Fruit fly (Drosophila melanogaster) whole organism, embryonic: ENCODE data around the gene mus302.

Experiments used
- Bdp1 ChIP-seq: fragments of 200-800 bp; sonication (Bioruptor generic); optimal IDR thresholded peaks from 3 replicates; lab custom pipeline; 2016; ENCODE audit warnings: missing biosample characterization, missing genetic modification characterization
- CG11560 ChIP-seq: fragments of 200-800 bp; sonication (Bioruptor generic); IDR thresholded peaks from 3 replicates; pipeline ENCODE4 v1.3.6; 2022; ENCODE audit warnings: missing biosample characterization, missing genetic modification characterization
- CG1233 ChIP-seq: fragments of 200-800 bp; sonication (Bioruptor generic); optimal IDR thresholded peaks from 4 replicates; lab custom pipeline; 2018; ENCODE audit warnings: missing biosample characterization, mild to moderate bottlenecking, missing genetic modification characterization
- CG12659 ChIP-seq: fragments of 200-800 bp; sonication (Bioruptor generic); optimal IDR thresholded peaks from 3 replicates; lab custom pipeline; 2017; ENCODE audit warnings: mild to moderate bottlenecking, missing biosample characterization, missing genetic modification reagents, missing genetic modification characterization
- CG12769 ChIP-seq: fragments of 200-800 bp; sonication (Bioruptor generic); optimal IDR thresholded peaks from 2 replicates; lab custom pipeline; 2019; ENCODE audit warnings: missing biosample characterization, mild to moderate bottlenecking, missing genetic modification characterization, moderate library complexity
- CG12942 ChIP-seq: fragments of 200-800 bp; sonication (Bioruptor generic); optimal IDR thresholded peaks from 3 replicates; lab custom pipeline; 2016; ENCODE audit warnings: missing biosample characterization, missing genetic modification characterization
- CG14667 ChIP-seq: fragments of 200-800 bp; sonication (Bioruptor generic); IDR thresholded peaks from 2 replicates; pipeline ENCODE4 v1.3.6; 2022; ENCODE audit warnings: missing biosample characterization, missing genetic modification characterization
- CG15269 ChIP-seq: fragments of 200-800 bp; sonication (Bioruptor generic); optimal IDR thresholded peaks from 2 replicates; lab custom pipeline; 2018; ENCODE audit warnings: missing biosample characterization, mild to moderate bottlenecking, missing genetic modification characterization, moderate library complexity
- CG17912 ChIP-seq: fragments of 200-800 bp; sonication (Bioruptor generic); optimal IDR thresholded peaks from 2 replicates; lab custom pipeline; 2018; ENCODE audit warnings: missing biosample characterization, mild to moderate bottlenecking, missing genetic modification characterization
- CG2116 ChIP-seq: fragments of 200-800 bp; sonication (Bioruptor generic); optimal IDR thresholded peaks from 3 replicates; lab custom pipeline; 2018; ENCODE audit warnings: missing biosample characterization, mild to moderate bottlenecking, missing genetic modification characterization
- CG30403 ChIP-seq: fragments of 200-800 bp; sonication (Bioruptor generic); optimal IDR thresholded peaks from 3 replicates; lab custom pipeline; 2016; ENCODE audit warnings: missing biosample characterization, missing genetic modification characterization
- CG30431 ChIP-seq: fragments of 200-800 bp; sonication (Bioruptor generic); optimal IDR thresholded peaks from 2 replicates; lab custom pipeline; 2017; ENCODE audit warnings: missing biosample characterization, missing genetic modification characterization
- CG4360 ChIP-seq: fragments of 200-800 bp; sonication (Bioruptor generic); IDR thresholded peaks from 2 replicates; pipeline ENCODE4 v1.3.6; 2022; ENCODE audit warnings: missing biosample characterization, missing genetic modification characterization
- CG6175 ChIP-seq: fragments of 200-800 bp; sonication (Bioruptor generic); IDR thresholded peaks from 3 replicates; pipeline ENCODE4 v1.3.6; 2022; ENCODE audit warnings: missing biosample characterization, missing genetic modification characterization
- CG6654 ChIP-seq: fragments of 200-800 bp; sonication (Bioruptor generic); optimal IDR thresholded peaks from 2 replicates; lab custom pipeline; 2017; ENCODE audit warnings: missing biosample characterization, mild to moderate bottlenecking, missing genetic modification characterization
- CG7271 ChIP-seq: fragments of 200-800 bp; sonication (Bioruptor generic); optimal IDR thresholded peaks from 2 replicates; lab custom pipeline; 2018; ENCODE audit warnings: missing biosample characterization, mild to moderate bottlenecking, missing genetic modification characterization, moderate library complexity
- CG7357 ChIP-seq: fragments of 200-800 bp; sonication (Bioruptor generic); IDR thresholded peaks from 3 replicates; pipeline ENCODE4 v1.3.6; 2022; ENCODE audit warnings: missing biosample characterization, missing genetic modification characterization
- CG9609 ChIP-seq: fragments of 200-800 bp; sonication (Bioruptor generic); optimal IDR thresholded peaks from 3 replicates; lab custom pipeline; 2016; ENCODE audit warnings: missing biosample characterization, missing genetic modification characterization
- CHES-1-like ChIP-seq: fragments of 200-800 bp; sonication (Bioruptor generic); optimal IDR thresholded peaks from 2 replicates; lab custom pipeline; 2016; ENCODE audit warnings: missing biosample characterization, missing genetic modification characterization
- Deaf1 ChIP-seq: fragments of 200-800 bp; optimal IDR thresholded peaks from 3 replicates; lab custom pipeline; 2019; ENCODE audit warnings: missing biosample characterization, mild to moderate bottlenecking, missing genetic modification characterization, moderate library complexity
- Dip3 ChIP-seq: fragments of 200-800 bp; sonication (Bioruptor generic); optimal IDR thresholded peaks from 3 replicates; lab custom pipeline; 2016; ENCODE audit warnings: missing biosample characterization, missing genetic modification characterization
- Doc2 ChIP-seq: fragments of 200-800 bp; sonication (Bioruptor generic); IDR thresholded peaks from 2 replicates; pipeline ENCODE4 v1.3.6; 2022; ENCODE audit warnings: missing biosample characterization, missing genetic modification characterization
- Ets65A ChIP-seq: fragments of 200-800 bp; sonication (Bioruptor generic); peaks from one replicate; lab custom pipeline; 2016; ENCODE audit warnings: missing biosample characterization, missing genetic modification characterization
- Hr39 ChIP-seq: fragments of >200 bp; optimal IDR thresholded peaks from 2 replicates; lab custom pipeline; 2017
- NC2β ChIP-seq: fragments of 200-800 bp; sonication (Bioruptor generic); optimal IDR thresholded peaks from 2 replicates; lab custom pipeline; 2016; ENCODE audit warnings: missing biosample characterization, missing genetic modification characterization
- Ptx1 ChIP-seq: fragments of 200-800 bp; sonication (Bioruptor generic); IDR thresholded peaks from 2 replicates; pipeline ENCODE4 v1.3.6; 2022; ENCODE audit warnings: missing biosample characterization, missing genetic modification characterization
- Scr ChIP-seq: fragments of 200-800 bp; sonication (Bioruptor generic); IDR thresholded peaks from 2 replicates; pipeline ENCODE4 v1.3.6; 2022; ENCODE audit warnings: missing biosample characterization, missing genetic modification characterization; ENCODE audit not compliant: partially characterized antibody
- Sry-β ChIP-seq: fragments of 200-800 bp; sonication (Bioruptor generic); optimal IDR thresholded peaks from 2 replicates; lab custom pipeline; 2018; ENCODE audit warnings: missing biosample characterization, mild to moderate bottlenecking, missing genetic modification characterization, moderate library complexity
- Xrp1 ChIP-seq: fragments of 200-800 bp; sonication (Bioruptor generic); IDR thresholded peaks from 2 replicates; pipeline ENCODE4 v1.3.6; 2022; ENCODE audit warnings: missing biosample characterization, missing genetic modification characterization
- ac ChIP-seq: fragments of 200-800 bp; sonication (Bioruptor generic); optimal IDR thresholded peaks from 3 replicates; lab custom pipeline; 2017; ENCODE audit warnings: missing biosample characterization, mild to moderate bottlenecking, missing genetic modification characterization
- ase ChIP-seq: fragments of 200-800 bp; sonication (Bioruptor generic); IDR thresholded peaks from 3 replicates; pipeline ENCODE4 v1.3.6; 2022; ENCODE audit warnings: missing biosample characterization, missing genetic modification characterization
- bigmax ChIP-seq: fragments of 200-800 bp; sonication (Bioruptor generic); optimal IDR thresholded peaks from 2 replicates; lab custom pipeline; 2018; ENCODE audit warnings: missing biosample characterization, mild to moderate bottlenecking, missing genetic modification characterization
- bowl ChIP-seq: fragments of 200-800 bp; sonication (Bioruptor generic); IDR thresholded peaks from 2 replicates; pipeline ENCODE4 v1.3.6; 2022; ENCODE audit warnings: missing biosample characterization, missing genetic modification characterization
- br ChIP-seq: fragments of >200 bp; optimal IDR thresholded peaks from 2 replicates; lab custom pipeline; 2017
- cato ChIP-seq: fragments of 200-800 bp; sonication (Bioruptor generic); optimal IDR thresholded peaks from 2 replicates; lab custom pipeline; 2016; ENCODE audit warnings: missing biosample characterization, missing genetic modification characterization, borderline replicate concordance
- cg ChIP-seq: fragments of 200-800 bp; sonication (Bioruptor generic); optimal IDR thresholded peaks from 3 replicates; lab custom pipeline; 2019; ENCODE audit warnings: missing biosample characterization, mild to moderate bottlenecking, missing genetic modification characterization, moderate library complexity
- crol ChIP-seq: fragments of 200-800 bp; sonication (Bioruptor generic); IDR thresholded peaks from 2 replicates; pipeline ENCODE4 v1.3.6; 2022; ENCODE audit warnings: missing biosample characterization, missing genetic modification characterization
- da ChIP-seq: fragments of 200-800 bp; sonication (Bioruptor generic); optimal IDR thresholded peaks from 2 replicates; lab custom pipeline; 2016; ENCODE audit warnings: missing biosample characterization, missing genetic modification characterization
- fru ChIP-seq: fragments of >200 bp; optimal IDR thresholded peaks from 2 replicates; lab custom pipeline; 2017
- gcm2 ChIP-seq: fragments of 200-800 bp; sonication (Bioruptor generic); optimal IDR thresholded peaks from 2 replicates; lab custom pipeline; 2016; ENCODE audit warnings: missing biosample characterization, missing genetic modification characterization
- gem ChIP-seq: fragments of 200-800 bp; sonication (Bioruptor generic); optimal IDR thresholded peaks from 2 replicates; lab custom pipeline; 2019; ENCODE audit warnings: missing biosample characterization, mild to moderate bottlenecking, missing genetic modification characterization, moderate library complexity
- gsb ChIP-seq: fragments of 200-800 bp; sonication (Bioruptor generic); IDR thresholded peaks from 2 replicates; pipeline ENCODE4 v1.3.6; 2022; ENCODE audit warnings: missing biosample characterization, missing genetic modification characterization
- hkb ChIP-seq, 2 experiments: fragments of 200-800 bp in 1 of 2; fragments of >200 bp in 1 of 2; sonication (Bioruptor generic) in 1 of 2; IDR thresholded peaks in 1 of 2; optimal IDR thresholded peaks in 1 of 2; 2 replicates each; pipeline versions ENCODE4 v1.3.6 to Lab custom; 2017 to 2022; ENCODE audit warnings: missing biosample characterization in 1 of 2, missing genetic modification characterization in 1 of 2
- ind ChIP-seq: fragments of 200-800 bp; sonication (Bioruptor generic); optimal IDR thresholded peaks from 3 replicates; lab custom pipeline; 2016; ENCODE audit warnings: missing biosample characterization, missing genetic modification characterization
- lola ChIP-seq, 3 experiments: fragments of >200 bp in 2 of 3; fragments of 200-800 bp in 1 of 3; sonication (Bioruptor generic) in 1 of 3; optimal IDR thresholded peaks; 2 replicates each; lab custom pipeline; 2017 to 2019; ENCODE audit warnings: missing biosample characterization in 3 of 3, missing genetic modification characterization in 3 of 3, mild to moderate bottlenecking in 1 of 3, moderate library complexity in 1 of 3
- onecut ChIP-seq: fragments of 200-800 bp; sonication (Bioruptor generic); IDR thresholded peaks from 2 replicates; pipeline ENCODE4 v1.3.6; 2022; ENCODE audit warnings: missing biosample characterization, missing genetic modification characterization
- pb ChIP-seq: fragments of 200-800 bp; sonication (Bioruptor generic); optimal IDR thresholded peaks from 3 replicates; lab custom pipeline; 2016; ENCODE audit warnings: missing biosample characterization, missing genetic modification characterization
- pros ChIP-seq: fragments of 200-800 bp; sonication (Bioruptor generic); optimal IDR thresholded peaks from 3 replicates; lab custom pipeline; 2019; ENCODE audit warnings: missing biosample characterization, mild to moderate bottlenecking, missing genetic modification characterization, moderate library complexity
- sens ChIP-seq: fragments of 200-800 bp; sonication (Bioruptor generic); peaks from one replicate; lab custom pipeline; 2016; ENCODE audit warnings: missing biosample characterization, missing genetic modification characterization
- sim ChIP-seq: fragments of 200-800 bp; sonication (Bioruptor generic); IDR thresholded peaks from 2 replicates; pipeline ENCODE4 v1.3.6; 2022; ENCODE audit warnings: missing biosample characterization, missing genetic modification characterization
- sr ChIP-seq: fragments of 200-800 bp; sonication (Bioruptor generic); IDR thresholded peaks from 3 replicates; pipeline ENCODE4 v1.3.6; 2022; ENCODE audit warnings: missing biosample characterization, missing genetic modification characterization
- tap ChIP-seq: fragments of 200-800 bp; optimal IDR thresholded peaks from 3 replicates; lab custom pipeline; 2019; ENCODE audit warnings: missing biosample characterization, mild to moderate bottlenecking, missing genetic modification characterization, moderate library complexity

Gene mus302

dm6 chr3L:16825195-16825594 lies 45.7 kb upstream of the mus302 start (continued):
- TF ChIP-seq Bdp1 (GFP tag; lab: Kevin White, UChicago): no peak
- no peak for TF ChIP-seq Hr39
- no peak for TF ChIP-seq CG6654 (GFP tag; lab: Kevin White, UChicago)
- no peak for TF ChIP-seq gsb
- TF ChIP-seq CG30403 (GFP tag; lab: Kevin White, UChicago): peak; percentile 17
- no peak for TF ChIP-seq sens (GFP tag; lab: Kevin White, UChicago)
- TF ChIP-seq fru (lab: Kevin White, UChicago): no peak
- TF ChIP-seq CG15269 (tag; lab: Kevin White, UChicago): peak; percentile 62
- TF ChIP-seq sim (GFP tag; lab: Robert Waterston, UW): no peak
- peak; percentile 66 for TF ChIP-seq Ets65A
- peak; percentile 3 for TF ChIP-seq tap (tag; lab: Kevin White, UChicago)
- no peak for TF ChIP-seq da (GFP tag; lab: Kevin White, UChicago)
- TF ChIP-seq CG12659 (GFP tag; lab: Kevin White, UChicago): peak; percentile 8
- no peak for TF ChIP-seq CG11560 (tag; lab: Robert Waterston, UW)
- no peak for TF ChIP-seq Dip3 (GFP tag; lab: Kevin White, UChicago)
- peak; percentile 72 for TF ChIP-seq gem (tag; lab: Kevin White, UChicago)
- TF ChIP-seq NC2β: no peak
- TF ChIP-seq pb (GFP tag; lab: Kevin White, UChicago): no peak

dm6 chr3L:16824725-16825124 lies 45.2 kb upstream of the mus302 start:
- TF ChIP-seq CG7271 (no peak), Deaf1 (no peak), Xrp1 (GFP tag; lab: Robert Waterston, UW) (no peak), CG12942 (GFP tag; lab: Kevin White, UChicago) (no peak), ase (GFP tag; lab: Robert Waterston, UW) (peak; percentile 7; the same call in 1 of the 3 replicates), ac (GFP tag; lab: Kevin White, UChicago) (no peak), bigmax (no peak), lola (GFP tag; optimal IDR thresholded peaks at IDR 0.05; lab: Kevin White, UChicago) (no peak), onecut (no peak), CG14667 (GFP tag; lab: Robert Waterston, UW) (no peak), CG2116 (GFP tag; lab: Kevin White, UChicago) (no peak), CG4360 (GFP tag; lab: Robert Waterston, UW) (peak; percentile 80), Doc2 (no peak), crol (peak; percentile 88), CG6175 (peak; percentile 52; the same call in 1 of the 3 replicates), br (lab: Kevin White, UChicago) (no peak), sr (GFP tag; lab: Robert Waterston, UW) (peak; percentile 50; the same call in 1 of the 3 replicates), hkb (optimal IDR thresholded peaks at IDR 0.05; lab: Kevin White, UChicago) (no peak), hkb (GFP tag; IDR thresholded peaks at IDR 0.05; lab: Robert Waterston, UW) (no peak), CHES-1-like (GFP tag; lab: Kevin White, UChicago) (no peak), Sry-β (GFP tag; lab: Kevin White, UChicago) (no peak), CG30431 (no peak), CG7357 (GFP tag; lab: Robert Waterston, UW) (0 out of 3 replicates have a peak, but pooled peaks have one; percentile 10), CG12769 (tag; lab: Kevin White, UChicago) (peak; percentile 69), Scr (GFP tag; lab: Robert Waterston, UW) (no peak), bowl (GFP tag; lab: Robert Waterston, UW) (peak; percentile 20; the same call in 1 of the 2 replicates), pros (GFP tag; lab: Kevin White, UChicago) (peak; percentile 2), Ptx1 (GFP tag; lab: Robert Waterston, UW) (no peak), ind (no peak), gcm2 (GFP tag; lab: Kevin White, UChicago) (no peak), CG1233 (GFP tag; lab: Kevin White, UChicago) (no peak), cg (GFP tag; lab: Kevin White, UChicago) (peak; percentile 41), CG9609 (GFP tag; lab: Kevin White, UChicago) (no peak), CG17912 (GFP tag; lab: Kevin White, UChicago) (no peak), cato (GFP tag; lab: Kevin White, UChicago) (no peak)
